Fruit fly (Drosophila melanogaster) whole organism, wandering third instar larva: ENCODE data around the gene CG43255.

Source experiments
- CrebA ChIP-seq: fragments of 200-800 bp; sonication (Bioruptor generic); optimal IDR thresholded peaks from 2 replicates; lab custom pipeline; 2016; ENCODE audit warnings: missing biosample characterization, mild to moderate bottlenecking, missing genetic modification characterization, borderline replicate concordance
- Mio ChIP-seq: sonication (Bioruptor generic); optimal IDR thresholded peaks from 2 replicates; lab custom pipeline; 2016; ENCODE audit warnings: missing biosample characterization, missing genetic modification characterization
- dl ChIP-seq, 2 experiments: fragments of 175-275, 200-275 bp in 1 of 2; fragments of 200-275 bp in 1 of 2; sonication (Bioruptor generic); optimal IDR thresholded peaks; lab custom pipeline; 2018; ENCODE audit warnings: mild to moderate bottlenecking in 2 of 2, missing biosample characterization in 2 of 2, missing genetic modification characterization in 2 of 2, moderate library complexity in 2 of 2; ENCODE audit not compliant: partially characterized antibody in 2 of 2, insufficient read depth in 1 of 2
- psq ChIP-seq: fragments of 200-800 bp; sonication (Bioruptor generic); optimal IDR thresholded peaks from 3 replicates; lab custom pipeline; 2017; ENCODE audit warnings: missing biosample characterization, mild to moderate bottlenecking, missing genetic modification characterization, moderate library complexity

DNA sequence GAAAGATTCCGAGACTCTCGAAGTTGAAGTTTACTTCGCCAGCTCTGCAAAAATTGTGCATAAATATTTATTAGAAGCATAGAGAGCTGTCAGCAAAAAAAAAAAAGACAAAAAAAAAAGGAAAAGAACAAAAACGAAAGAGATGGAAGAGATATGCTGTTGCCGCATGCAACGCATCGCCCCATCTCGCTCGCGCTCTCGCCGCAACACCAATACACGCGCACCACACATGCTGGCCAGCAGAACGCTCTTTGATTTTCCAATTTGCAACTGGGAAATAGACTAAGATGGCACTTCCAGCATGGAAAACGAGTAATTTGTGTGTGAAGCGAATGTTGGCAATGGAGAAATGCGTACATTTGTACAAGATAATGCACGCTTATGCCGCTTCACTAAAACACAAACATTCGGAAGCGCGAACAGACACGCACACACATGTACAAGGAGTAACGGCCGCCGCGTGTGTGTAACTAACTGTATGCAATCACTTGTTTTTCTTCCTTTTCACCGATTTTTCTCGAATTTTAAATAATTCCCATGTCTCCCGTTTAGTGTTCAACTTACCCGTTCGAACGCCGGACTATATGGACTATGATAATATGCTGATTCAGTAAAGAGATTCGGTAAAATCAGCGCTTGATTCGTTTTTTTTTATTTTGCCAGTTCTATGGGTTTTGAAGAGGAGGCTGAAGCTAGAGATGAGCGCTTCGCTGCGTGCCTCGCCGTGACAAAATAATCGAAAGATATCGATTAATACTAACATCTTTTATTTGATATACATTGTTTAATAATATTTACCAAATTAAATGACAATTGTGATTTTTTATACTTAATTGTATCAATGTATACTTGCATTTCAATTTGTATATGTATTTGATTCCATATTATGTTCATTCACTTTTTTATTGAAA lies 18.0 kb upstream of the CG43255 start:
- no peak for TF ChIP-seq CrebA (GFP tag; lab: Kevin White, UChicago)
- TF ChIP-seq psq (GFP tag; lab: Kevin White, UChicago), result no peak
- no peak for TF ChIP-seq Mio (GFP tag; lab: Kevin White, UChicago)
- no peak for TF ChIP-seq dl (GFP tag; optimal IDR thresholded peaks at IDR 0.05; lab: Kevin White, UChicago; ENCODE audit: insufficient read depth in 1 of 2, partially characterized antibody in 2 of 2)
